Worm (Caenorhabditis elegans): Measurements from ENCODE around the gene ugt-46.
A peak's percentile ranks its signal among the peaks of the same experiment; 100 is the strongest.

The ugt-46 gene

DNA sequence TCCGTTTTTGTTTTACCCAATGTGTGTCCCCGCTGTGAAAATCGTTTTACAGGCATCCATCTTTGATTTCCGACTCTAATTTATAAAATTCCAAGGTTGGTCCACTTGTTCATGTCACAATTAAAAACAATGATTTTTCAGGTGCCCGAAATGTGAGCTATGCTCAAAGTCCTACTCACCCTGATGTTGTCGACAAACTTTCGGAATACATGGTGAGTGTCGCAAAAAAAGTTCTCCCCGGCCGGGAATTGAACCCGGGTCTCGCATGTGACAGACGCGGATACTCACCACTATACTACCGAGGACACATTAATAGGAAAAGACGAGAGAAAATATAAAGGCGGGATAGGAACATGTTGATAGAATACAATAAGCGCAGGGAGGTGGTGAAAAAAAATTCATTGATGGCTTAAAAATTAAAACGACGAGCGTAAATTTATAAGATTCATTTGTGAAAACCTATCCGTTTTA lies 40.4 kb downstream of the ugt-46 start, which contains the start of gene egl-17 (continued):
- TF ChIP-seq ets-4 (GFP tag; optimal IDR thresholded peaks at IDR 0.05) (peak; percentile 75), snpc-1.3 (tag; optimal IDR thresholded peaks at IDR 0.05; ENCODE audit: insufficient read depth) (peak; percentile 91), aptf-2 (GFP tag; conservative IDR thresholded peaks at IDR 0.05) (0 out of 2 replicates have a peak, but pooled peaks have one; percentile 26), F52B5.7 (tag; optimal IDR thresholded peaks at IDR 0.05) (peak; percentile 86), bed-2 (GFP tag; IDR thresholded peaks at IDR 0.05) (0 out of 2 replicates have a peak, but pooled peaks have one; percentile 71), snpc-3.4 (tag; optimal IDR thresholded peaks at IDR 0.05) (peak; percentile 73), lin-54 (GFP tag; optimal IDR thresholded peaks at IDR 0.05) (peak; percentile 65), F37B4.10 (GFP tag; IDR thresholded peaks at IDR 0.05) (no peak), lin-40 (tag; optimal IDR thresholded peaks at IDR 0.05) (peak; percentile 83), F49E8.2 (tag; optimal IDR thresholded peaks at IDR 0.05; ENCODE audit: insufficient read depth) (no peak), egl-44 (GFP tag; IDR thresholded peaks at IDR 0.05) (peak; percentile 88), Y67H2A.10 (GFP tag; conservative IDR thresholded peaks at IDR 0.05) (no peak; the same call in 1 of the 2 replicates), F57A8.1 (GFP tag; optimal IDR thresholded peaks at IDR 0.05) (peak; percentile 72), athp-1 (tag; optimal IDR thresholded peaks at IDR 0.05) (peak; percentile 87), bed-1 (GFP tag; IDR thresholded peaks at IDR 0.05) (0 out of 2 replicates have a peak, but pooled peaks have one; percentile 83), nhr-179 (tag; optimal IDR thresholded peaks at IDR 0.05) (peak; percentile 62), zfh-2 (GFP tag; conservative IDR thresholded peaks at IDR 0.05) (no peak; the same call in 1 of the 2 replicates), attf-6 (GFP tag; IDR thresholded peaks at IDR 0.05) (0 out of 2 replicates have a peak, but pooled peaks have one; percentile 19), unc-130 (GFP tag; optimal IDR thresholded peaks at IDR 0.05) (peak; percentile 58), mcd-1 (GFP tag; IDR thresholded peaks at IDR 0.05) (peak; percentile 68), sdz-38 (tag; optimal IDR thresholded peaks at IDR 0.05) (peak; percentile 22), madf-8 (GFP tag; conservative IDR thresholded peaks at IDR 0.05) (0 out of 2 replicates have a peak, but pooled peaks have one; percentile 9), rec-8 (tag; optimal IDR thresholded peaks at IDR 0.05) (peak; percentile 90 to 92), F39B2.1 (GFP tag; IDR thresholded peaks at IDR 0.05) (no peak), ceh-27 (GFP tag; optimal IDR thresholded peaks at IDR 0.05) (peak; percentile 86), Y53F4B.3 (GFP tag; IDR thresholded peaks at IDR 0.05) (peak; percentile 65; the same call in 1 of the 2 replicates), ztf-25 (GFP tag; IDR thresholded peaks at IDR 0.05) (peak; percentile 94), ztf-28 (GFP tag; IDR thresholded peaks at IDR 0.05) (peak; percentile 87), attf-3 (GFP tag; conservative IDR thresholded peaks at IDR 0.05) (peak; percentile 44; the same call in 1 of the 2 replicates), C17E4.6 (GFP tag; IDR thresholded peaks at IDR 0.05) (peak; percentile 64; the same call in 1 of the 2 replicates), zim-3 (tag; optimal IDR thresholded peaks at IDR 0.05) (peak; percentile 84), him-1 (tag; optimal IDR thresholded peaks at IDR 0.05) (peak; percentile 98), cebp-2 (GFP tag; IDR thresholded peaks at IDR 0.05) (0 out of 2 replicates have a peak, but pooled peaks have one; percentile 54), F22D6.2 (tag; optimal IDR thresholded peaks at IDR 0.05) (peak; percentile 49), ama-1 (optimal IDR thresholded peaks at IDR 0.05) (no peak), ama-1 (GFP tag; optimal IDR thresholded peaks at IDR 0.05) (peak; percentile 92 to 96), lin-35 (GFP tag; optimal IDR thresholded peaks at IDR 0.05) (peak in 1 of 3 experiments; percentile 79), dpff-1 (tag; optimal IDR thresholded peaks at IDR 0.05) (no peak), hlh-26 (GFP tag; conservative IDR thresholded peaks at IDR 0.05) (no peak), ceh-40 (GFP tag; IDR thresholded peaks at IDR 0.05) (peak; percentile 88), ztf-22 (GFP tag; optimal IDR thresholded peaks at IDR 0.05) (peak; percentile 52), ceh-91 (GFP tag; IDR thresholded peaks at IDR 0.05) (peak; percentile 54), somi-1 (GFP tag; optimal IDR thresholded peaks at IDR 0.05) (peak; percentile 80), lin-26 (GFP tag; IDR thresholded peaks at IDR 0.05) (peak; percentile 94), lag-1 (GFP tag; IDR thresholded peaks at IDR 0.05) (no peak), B0035.1 (tag; optimal IDR thresholded peaks at IDR 0.05) (peak; percentile 86), let-607 (tag; optimal IDR thresholded peaks at IDR 0.05) (peak; percentile 64 to 69)

Data from whole organism, young adult.